Fruit fly (Drosophila melanogaster) whole organism, embryonic: ENCODE data around the gene CG1172.

ENCODE experiments used
- CG10979 ChIP-seq: fragments of 200-800 bp; sonication (Bioruptor generic); optimal IDR thresholded peaks from 2 replicates; lab custom pipeline; 2018; ENCODE audit warnings: missing biosample characterization, mild to moderate bottlenecking, missing genetic modification characterization, moderate library complexity
- CG11504 ChIP-seq: fragments of 200-800 bp; sonication (Bioruptor generic); optimal IDR thresholded peaks from 3 replicates; lab custom pipeline; 2019; ENCODE audit warnings: missing biosample characterization, mild to moderate bottlenecking, missing genetic modification characterization, moderate library complexity
- CG12659 ChIP-seq: fragments of 200-800 bp; sonication (Bioruptor generic); optimal IDR thresholded peaks from 3 replicates; lab custom pipeline; 2017; ENCODE audit warnings: mild to moderate bottlenecking, missing biosample characterization, missing genetic modification reagents, missing genetic modification characterization
- CG14710 ChIP-seq: fragments of 200-800 bp; sonication (Bioruptor generic); optimal IDR thresholded peaks from 3 replicates; lab custom pipeline; 2019; ENCODE audit warnings: missing biosample characterization, mild to moderate bottlenecking, missing genetic modification characterization, moderate library complexity
- CG15269 ChIP-seq: fragments of 200-800 bp; sonication (Bioruptor generic); optimal IDR thresholded peaks from 2 replicates; lab custom pipeline; 2018; ENCODE audit warnings: missing biosample characterization, mild to moderate bottlenecking, missing genetic modification characterization, moderate library complexity
- CG15601 ChIP-seq: fragments of 200-800 bp; sonication (Bioruptor generic); optimal IDR thresholded peaks from 3 replicates; lab custom pipeline; 2019; ENCODE audit warnings: missing biosample characterization, mild to moderate bottlenecking, missing genetic modification characterization, moderate library complexity
- CG1647 ChIP-seq: fragments of 200-800 bp; sonication (Bioruptor generic); optimal IDR thresholded peaks from 3 replicates; lab custom pipeline; 2016; ENCODE audit warnings: missing biosample characterization, missing genetic modification characterization
- CG18599 ChIP-seq: fragments of 200-800 bp; sonication (Bioruptor generic); optimal IDR thresholded peaks from 3 replicates; lab custom pipeline; 2017; ENCODE audit warnings: missing biosample characterization, missing genetic modification characterization, mild to moderate bottlenecking, moderate library complexity, missing genetic modification reagents
- CG2116 ChIP-seq: fragments of 200-800 bp; sonication (Bioruptor generic); optimal IDR thresholded peaks from 3 replicates; lab custom pipeline; 2018; ENCODE audit warnings: missing biosample characterization, mild to moderate bottlenecking, missing genetic modification characterization
- CG2129 ChIP-seq: fragments of 200-800 bp; sonication (Bioruptor generic); IDR thresholded peaks from 2 replicates; pipeline ENCODE4 v1.3.6; 2022; ENCODE audit warnings: missing biosample characterization, missing genetic modification characterization; ENCODE audit not compliant: partially characterized antibody
- CG2199 ChIP-seq: fragments of 200-800 bp; sonication (Bioruptor generic); IDR thresholded peaks from 3 replicates; pipeline ENCODE4 v1.3.6; 2022; ENCODE audit warnings: missing biosample characterization, missing genetic modification characterization
- CG3065 ChIP-seq: fragments of 200-800 bp; sonication (Bioruptor generic); optimal IDR thresholded peaks from 2 replicates; lab custom pipeline; 2016; ENCODE audit warnings: missing biosample characterization, missing genetic modification characterization
- CG3281 ChIP-seq: fragments of 200-800 bp; sonication (Bioruptor generic); optimal IDR thresholded peaks from 3 replicates; lab custom pipeline; 2017; ENCODE audit warnings: missing biosample characterization, mild to moderate bottlenecking, missing genetic modification characterization
- CG43689 ChIP-seq: fragments of 200-800 bp; sonication (Bioruptor generic); IDR thresholded peaks from 2 replicates; pipeline ENCODE4 v1.3.6; 2022; ENCODE audit warnings: missing biosample characterization, missing genetic modification characterization
- CG7963 ChIP-seq: fragments of 200-800 bp; sonication (Bioruptor generic); IDR thresholded peaks from 3 replicates; pipeline ENCODE4 v1.3.6; 2022; ENCODE audit warnings: missing biosample characterization, missing genetic modification characterization; ENCODE audit not compliant: partially characterized antibody
- CG8944 ChIP-seq: fragments of 200-800 bp; sonication (Bioruptor generic); optimal IDR thresholded peaks from 3 replicates; lab custom pipeline; 2016; ENCODE audit warnings: missing biosample characterization, missing genetic modification characterization
- CTCF ChIP-seq: fragments of 200-800 bp; sonication (Bioruptor generic); optimal IDR thresholded peaks from 2 replicates; lab custom pipeline; 2017; ENCODE audit warnings: missing biosample characterization, mild to moderate bottlenecking, missing genetic modification characterization, moderate library complexity
- CoRest ChIP-seq: fragments of 200-800 bp; sonication (Bioruptor generic); optimal IDR thresholded peaks from 3 replicates; lab custom pipeline; 2018; ENCODE audit warnings: missing biosample characterization, mild to moderate bottlenecking, missing genetic modification characterization, moderate library complexity
- Dp ChIP-seq: fragments of 200-800 bp; sonication (Bioruptor generic); optimal IDR thresholded peaks from 2 replicates; lab custom pipeline; 2018; ENCODE audit warnings: missing biosample characterization, mild to moderate bottlenecking, missing genetic modification characterization, moderate library complexity
- Dref ChIP-seq: fragments of 200-800 bp; sonication (Bioruptor generic); IDR thresholded peaks from 2 replicates; pipeline ENCODE4 v1.3.6; 2022; ENCODE audit warnings: missing biosample characterization, missing genetic modification characterization
- E2f1 ChIP-seq: fragments of 200-800 bp; sonication (Bioruptor generic); IDR thresholded peaks from 2 replicates; pipeline ENCODE4 v1.3.6; 2022; ENCODE audit warnings: missing biosample characterization, missing genetic modification characterization
- Fer3 ChIP-seq: fragments of 200-800 bp; sonication (Bioruptor generic); optimal IDR thresholded peaks from 2 replicates; lab custom pipeline; 2018; ENCODE audit warnings: missing biosample characterization, mild to moderate bottlenecking, missing genetic modification characterization, moderate library complexity
- HHEX ChIP-seq: fragments of 200-800 bp; sonication (Bioruptor generic); optimal IDR thresholded peaks from 3 replicates; lab custom pipeline; 2017; ENCODE audit warnings: missing biosample characterization, mild to moderate bottlenecking, missing genetic modification characterization, missing genetic modification reagents
- Hmx ChIP-seq: fragments of 200-800 bp; sonication (Bioruptor generic); optimal IDR thresholded peaks from 2 replicates; lab custom pipeline; 2016; ENCODE audit warnings: missing biosample characterization, missing genetic modification characterization
- Myb ChIP-seq: fragments of 200-800 bp; sonication (Bioruptor generic); optimal IDR thresholded peaks from 2 replicates; lab custom pipeline; 2016; ENCODE audit warnings: missing biosample characterization, missing genetic modification characterization
- Nf-YB ChIP-seq: fragments of 200-800 bp; sonication (Bioruptor generic); optimal IDR thresholded peaks from 3 replicates; lab custom pipeline; 2019; ENCODE audit warnings: missing biosample characterization, mild to moderate bottlenecking, missing genetic modification characterization, moderate library complexity
- Oli ChIP-seq: fragments of 200-800 bp; sonication (Bioruptor generic); optimal IDR thresholded peaks from 2 replicates; lab custom pipeline; 2018; ENCODE audit warnings: missing biosample characterization, mild to moderate bottlenecking, missing genetic modification characterization, moderate library complexity
- Opbp ChIP-seq: fragments of 200-800 bp; sonication (Bioruptor generic); IDR thresholded peaks from 3 replicates; pipeline ENCODE4 v1.3.6; 2022; ENCODE audit warnings: missing biosample characterization, missing genetic modification characterization; ENCODE audit not compliant: partially characterized antibody
- PHDP ChIP-seq: fragments of 200-800 bp; sonication (Bioruptor generic); optimal IDR thresholded peaks from 3 replicates; lab custom pipeline; 2018; ENCODE audit warnings: missing biosample characterization, mild to moderate bottlenecking, missing genetic modification characterization, moderate library complexity
- Sin3A ChIP-seq: fragments of >200 bp; optimal IDR thresholded peaks from 2 replicates; lab custom pipeline; 2018
- Sox100B ChIP-seq: fragments of 200-800 bp; sonication (Bioruptor generic); optimal IDR thresholded peaks from 3 replicates; lab custom pipeline; 2018; ENCODE audit warnings: missing biosample characterization, mild to moderate bottlenecking, missing genetic modification characterization
- Sox102F ChIP-seq: fragments of 200-800 bp; sonication (Bioruptor generic); optimal IDR thresholded peaks from 2 replicates; lab custom pipeline; 2018; ENCODE audit warnings: missing biosample characterization, mild to moderate bottlenecking, missing genetic modification characterization, moderate library complexity
- Sry-δ ChIP-seq: fragments of 200-800 bp; sonication (Bioruptor generic); optimal IDR thresholded peaks from 2 replicates; lab custom pipeline; 2016; ENCODE audit warnings: missing biosample characterization, missing genetic modification characterization
- abd-A ChIP-seq: fragments of 200-800 bp; sonication (Bioruptor generic); optimal IDR thresholded peaks from 3 replicates; lab custom pipeline; 2019; ENCODE audit warnings: missing biosample characterization, mild to moderate bottlenecking, missing genetic modification characterization, moderate library complexity
- bcd ChIP-seq: fragments of 200-800 bp; sonication (Bioruptor generic); optimal IDR thresholded peaks from 2 replicates; lab custom pipeline; 2017; ENCODE audit warnings: missing biosample characterization, mild to moderate bottlenecking, missing genetic modification characterization
- caup ChIP-seq: fragments of 200-800 bp; sonication (Bioruptor generic); optimal IDR thresholded peaks from 3 replicates; lab custom pipeline; 2017; ENCODE audit warnings: missing biosample characterization, mild to moderate bottlenecking, missing genetic modification characterization, moderate library complexity; ENCODE audit not compliant: severe bottlenecking
- ci ChIP-seq: fragments of 200-800 bp; sonication (Bioruptor generic); IDR thresholded peaks from 3 replicates; pipeline ENCODE4 v1.3.6; 2022; ENCODE audit warnings: missing biosample characterization, missing genetic modification characterization
- crc ChIP-seq: fragments of 200-800 bp; sonication (Bioruptor generic); optimal IDR thresholded peaks from 2 replicates; lab custom pipeline; 2016; ENCODE audit warnings: missing biosample characterization, missing genetic modification characterization
- crp ChIP-seq, 2 experiments: fragments of 200-800 bp; sonication (Bioruptor generic); optimal IDR thresholded peaks; 2 replicates in 1 of 2; 3 replicates in 1 of 2; lab custom pipeline; 2017; ENCODE audit warnings: missing biosample characterization in 2 of 2, missing genetic modification characterization in 2 of 2, mild to moderate bottlenecking in 1 of 2, moderate library complexity in 1 of 2
- dm ChIP-seq: fragments of 200-800 bp; sonication (Bioruptor generic); optimal IDR thresholded peaks from 3 replicates; lab custom pipeline; 2016; ENCODE audit warnings: missing biosample characterization, missing genetic modification characterization
- gfzf ChIP-seq: fragments of 200-800 bp; sonication (Bioruptor generic); optimal IDR thresholded peaks from 2 replicates; lab custom pipeline; 2016; ENCODE audit warnings: missing biosample characterization, mild to moderate bottlenecking, missing genetic modification characterization, moderate library complexity
- inv ChIP-seq: fragments of 200-800 bp; sonication (Bioruptor generic); IDR thresholded peaks from 2 replicates; pipeline ENCODE4 v1.3.6; 2022; ENCODE audit warnings: missing biosample characterization, missing genetic modification characterization; ENCODE audit not compliant: partially characterized antibody
- lola ChIP-seq, 3 experiments: fragments of >200 bp in 2 of 3; fragments of 200-800 bp in 1 of 3; sonication (Bioruptor generic) in 1 of 3; optimal IDR thresholded peaks; 2 replicates each; lab custom pipeline; 2017 to 2019; ENCODE audit warnings: missing biosample characterization in 3 of 3, missing genetic modification characterization in 3 of 3, mild to moderate bottlenecking in 1 of 3, moderate library complexity in 1 of 3
- mirr ChIP-seq: fragments of 200-800 bp; sonication (Bioruptor generic); optimal IDR thresholded peaks from 3 replicates; lab custom pipeline; 2018; ENCODE audit warnings: missing biosample characterization, mild to moderate bottlenecking, missing genetic modification characterization
- nerfin-2 ChIP-seq: fragments of 200-800 bp; sonication (Bioruptor generic); IDR thresholded peaks from 2 replicates; pipeline ENCODE4 v1.3.6; 2022; ENCODE audit warnings: missing biosample characterization, missing genetic modification characterization; ENCODE audit not compliant: partially characterized antibody
- phol ChIP-seq: fragments of 200-800 bp; sonication (Bioruptor generic); optimal IDR thresholded peaks from 3 replicates; lab custom pipeline; 2018; ENCODE audit warnings: missing biosample characterization, mild to moderate bottlenecking, missing genetic modification characterization, moderate library complexity
- zen ChIP-seq: fragments of 200-800 bp; sonication (Bioruptor generic); optimal IDR thresholded peaks from 3 replicates; lab custom pipeline; 2018; ENCODE audit warnings: missing biosample characterization, mild to moderate bottlenecking, missing genetic modification characterization, moderate library complexity
- zfh1 ChIP-seq: fragments of 200-800 bp; sonication (Bioruptor generic); IDR thresholded peaks from 3 replicates; pipeline ENCODE4 v1.3.6; 2022; ENCODE audit warnings: missing biosample characterization, missing genetic modification characterization

The CG1172 gene

DNA sequence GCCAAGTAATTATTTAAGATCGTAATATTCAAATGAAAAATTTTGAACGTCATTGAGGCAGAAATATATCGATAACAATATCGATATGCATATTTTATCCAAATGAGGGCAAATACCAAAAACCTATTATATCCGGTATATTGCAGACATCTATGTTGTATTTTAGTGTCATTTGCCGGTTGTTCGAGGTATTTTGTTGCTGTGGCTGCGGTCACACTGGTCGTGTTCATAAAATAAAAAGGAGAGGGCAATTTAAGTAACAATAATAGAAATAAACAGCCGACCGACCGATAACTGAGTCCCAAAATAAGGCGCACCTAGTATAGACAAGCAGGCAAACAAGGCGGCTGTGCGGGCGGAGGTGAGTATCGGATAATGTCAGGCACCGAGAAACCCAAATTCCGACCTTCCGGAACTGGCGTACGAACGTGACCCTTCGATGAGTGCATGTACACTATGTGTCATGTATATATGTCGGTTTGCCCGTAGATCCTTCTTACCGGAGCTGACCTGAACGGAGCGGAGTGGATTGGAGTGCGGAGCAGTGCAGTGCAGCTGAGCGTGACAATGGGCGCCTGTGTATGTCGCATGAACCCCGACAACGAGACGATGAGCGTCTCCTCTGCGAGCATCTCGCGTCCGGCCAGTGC is at the start of gene CG1172:
Gene CG1172 (plus strand): TSS at position 181 of the 650 bp plus-strand sequence.
- TF ChIP-seq ci (GFP tag; lab: Robert Waterston, UW) = peak; percentile 54; the same call in 2 of the 3 replicates
- no peak for TF ChIP-seq crc (GFP tag; lab: Kevin White, UChicago)
- TF ChIP-seq PHDP = peak; percentile 61
- TF ChIP-seq CG3281 (GFP tag; lab: Kevin White, UChicago) = peak; percentile 21
- peak; percentile 12 for TF ChIP-seq Sin3A (lab: Kevin White, UChicago)
- TF ChIP-seq Dp (GFP tag; lab: Kevin White, UChicago) = peak; percentile 81
- TF ChIP-seq CG11504 (tag; lab: Kevin White, UChicago) = no peak
- TF ChIP-seq CG2129 (GFP tag; lab: Robert Waterston, UW) = peak; percentile 37; the same call in 1 of the 2 replicates
- TF ChIP-seq nerfin-2 (GFP tag; lab: Robert Waterston, UW) = peak; percentile 14; the same call in 1 of the 2 replicates
- peak; percentile 58 for TF ChIP-seq Myb (GFP tag; lab: Kevin White, UChicago)
- peak; percentile 63 for TF ChIP-seq CG14710 (tag; lab: Kevin White, UChicago)
- peak; percentile 6 for TF ChIP-seq dm (GFP tag; lab: Kevin White, UChicago)
- TF ChIP-seq Hmx (GFP tag; lab: Kevin White, UChicago) = no peak
- no peak for TF ChIP-seq Oli
- TF ChIP-seq CG8944 = no peak
- peak in 1 of 2 experiments; percentile 21 for TF ChIP-seq crp (GFP tag; optimal IDR thresholded peaks at IDR 0.05; lab: Kevin White, UChicago)
- peak; percentile 26 for TF ChIP-seq bcd (GFP tag; lab: Kevin White, UChicago)
- peak; percentile 1 for TF ChIP-seq CG15269 (tag; lab: Kevin White, UChicago)
- TF ChIP-seq CG3065 = no peak
- no peak for TF ChIP-seq E2f1 (GFP tag; lab: Robert Waterston, UW)
- TF ChIP-seq CG1647 (GFP tag; lab: Kevin White, UChicago) = no peak
- peak; percentile 95 for TF ChIP-seq gfzf (GFP tag; lab: Kevin White, UChicago)
- TF ChIP-seq mirr (GFP tag; lab: Kevin White, UChicago) = peak; percentile 7
- peak; percentile 59 for TF ChIP-seq phol (tag; lab: Kevin White, UChicago)
- no peak for TF ChIP-seq lola (GFP tag; optimal IDR thresholded peaks at IDR 0.05; lab: Kevin White, UChicago)
- peak; percentile 10 for TF ChIP-seq CG10979
- TF ChIP-seq abd-A (tag; lab: Kevin White, UChicago) = no peak
- no peak for TF ChIP-seq CG43689
- TF ChIP-seq zen (tag; lab: Kevin White, UChicago) = peak; percentile 44
- no peak for TF ChIP-seq Sox100B (GFP tag; lab: Kevin White, UChicago)
- TF ChIP-seq CG18599 (GFP tag; lab: Kevin White, UChicago) = no peak
- peak; percentile 70 for TF ChIP-seq Sry-δ (GFP tag; lab: Kevin White, UChicago)
- TF ChIP-seq CTCF (GFP tag; lab: Kevin White, UChicago) = peak; percentile 7
- no peak for TF ChIP-seq zfh1 (GFP tag; lab: Robert Waterston, UW)
- TF ChIP-seq CG7963 (GFP tag; lab: Robert Waterston, UW) = peak; percentile 50; the same call in 1 of the 3 replicates
- peak; percentile 41 for TF ChIP-seq CG15601 (tag; lab: Kevin White, UChicago)
- TF ChIP-seq HHEX (GFP tag; lab: Kevin White, UChicago) = no peak
- TF ChIP-seq caup (GFP tag; lab: Kevin White, UChicago) = peak; percentile 32
- no peak for TF ChIP-seq Nf-YB (GFP tag; lab: Kevin White, UChicago)
- TF ChIP-seq inv (GFP tag; lab: Robert Waterston, UW) = peak; percentile 48; the same call in 1 of the 2 replicates
- peak; percentile 28 for TF ChIP-seq CoRest (tag; lab: Kevin White, UChicago)
- TF ChIP-seq Opbp (GFP tag; lab: Robert Waterston, UW) = peak; percentile 78
- no peak for TF ChIP-seq CG2199
- peak; percentile 76 for TF ChIP-seq CG12659 (GFP tag; lab: Kevin White, UChicago)
- peak; percentile 75 for TF ChIP-seq Dref (GFP tag; lab: Robert Waterston, UW)
- peak; percentile 73 for TF ChIP-seq CG2116 (GFP tag; lab: Kevin White, UChicago)
- TF ChIP-seq Fer3 = peak; percentile 33
- no peak for TF ChIP-seq Sox102F (GFP tag; lab: Kevin White, UChicago)
